Fruit fly (Drosophila melanogaster) whole organism, embryonic: ENCODE measurements around the gene CG10576.

Experiments used
- Ada2b ChIP-seq: fragments of 200-800 bp; sonication (Bioruptor generic); IDR thresholded peaks from 2 replicates; pipeline ENCODE4 v1.3.6; 2022; ENCODE audit warnings: missing biosample characterization, missing genetic modification characterization
- Atf-2 ChIP-seq: fragments of 200-800 bp; sonication (Bioruptor generic); optimal IDR thresholded peaks from 2 replicates; lab custom pipeline; 2016; ENCODE audit warnings: missing biosample characterization, missing genetic modification characterization
- CG10462 ChIP-seq: fragments of 200-800 bp; sonication (Bioruptor generic); optimal IDR thresholded peaks from 2 replicates; lab custom pipeline; 2016; ENCODE audit warnings: missing biosample characterization, missing genetic modification characterization
- CG10979 ChIP-seq: fragments of 200-800 bp; sonication (Bioruptor generic); optimal IDR thresholded peaks from 2 replicates; lab custom pipeline; 2018; ENCODE audit warnings: missing biosample characterization, mild to moderate bottlenecking, missing genetic modification characterization, moderate library complexity
- CG11247 ChIP-seq: fragments of 200-800 bp; sonication (Bioruptor generic); IDR thresholded peaks from 2 replicates; pipeline ENCODE4 v1.3.6; 2022; ENCODE audit warnings: missing biosample characterization, missing genetic modification characterization
- CG11504 ChIP-seq: fragments of 200-800 bp; sonication (Bioruptor generic); optimal IDR thresholded peaks from 3 replicates; lab custom pipeline; 2019; ENCODE audit warnings: missing biosample characterization, mild to moderate bottlenecking, missing genetic modification characterization, moderate library complexity
- CG12299 ChIP-seq: fragments of 200-800 bp; sonication (Bioruptor generic); optimal IDR thresholded peaks from 2 replicates; lab custom pipeline; 2018; ENCODE audit warnings: missing biosample characterization, mild to moderate bottlenecking, missing genetic modification characterization
- CG13287 ChIP-seq: fragments of 200-800 bp; sonication (Bioruptor generic); IDR thresholded peaks from 2 replicates; pipeline ENCODE4 v1.3.6; 2022; ENCODE audit warnings: missing biosample characterization, missing genetic modification characterization; ENCODE audit not compliant: partially characterized antibody
- CG14014 ChIP-seq: fragments of 200-800 bp; sonication (Bioruptor generic); IDR thresholded peaks from 2 replicates; pipeline ENCODE4 v1.3.6; 2022; ENCODE audit warnings: missing biosample characterization, missing genetic modification characterization
- CG14050 ChIP-seq: fragments of 200-800 bp; sonication (Bioruptor generic); IDR thresholded peaks from 3 replicates; pipeline ENCODE4 v1.3.6; 2022; ENCODE audit warnings: missing biosample characterization, missing genetic modification characterization
- CG1602 ChIP-seq: fragments of 200-800 bp; sonication (Bioruptor generic); optimal IDR thresholded peaks from 3 replicates; lab custom pipeline; 2016; ENCODE audit warnings: missing biosample characterization, missing genetic modification characterization
- CG1603 ChIP-seq: fragments of 200-800 bp; sonication (Bioruptor generic); optimal IDR thresholded peaks from 2 replicates; lab custom pipeline; 2019; ENCODE audit warnings: missing biosample characterization, mild to moderate bottlenecking, missing genetic modification characterization, moderate library complexity
- CG17361 ChIP-seq: fragments of 200-800 bp; sonication (Bioruptor generic); IDR thresholded peaks from 3 replicates; pipeline ENCODE4 v1.3.6; 2022; ENCODE audit warnings: missing biosample characterization, missing genetic modification characterization
- CG17829 ChIP-seq: fragments of 200-800 bp; optimal IDR thresholded peaks from 2 replicates; lab custom pipeline; 2019; ENCODE audit warnings: missing biosample characterization, mild to moderate bottlenecking, missing genetic modification characterization, moderate library complexity
- CG18011 ChIP-seq: fragments of 200-800 bp; sonication (Bioruptor generic); optimal IDR thresholded peaks from 2 replicates; lab custom pipeline; 2017; ENCODE audit warnings: missing biosample characterization, missing genetic modification characterization, mild to moderate bottlenecking, moderate library complexity, missing genotype
- CG3847 ChIP-seq: fragments of 200-800 bp; sonication (Bioruptor generic); IDR thresholded peaks from 2 replicates; pipeline ENCODE4 v1.3.6; 2022; ENCODE audit warnings: missing biosample characterization, missing genetic modification characterization
- CG43689 ChIP-seq: fragments of 200-800 bp; sonication (Bioruptor generic); IDR thresholded peaks from 2 replicates; pipeline ENCODE4 v1.3.6; 2022; ENCODE audit warnings: missing biosample characterization, missing genetic modification characterization
- CG4404 ChIP-seq: fragments of 200-800 bp; sonication (Bioruptor generic); IDR thresholded peaks from 2 replicates; pipeline ENCODE4 v1.3.6; 2022; ENCODE audit warnings: missing biosample characterization, missing genetic modification characterization
- CG4730 ChIP-seq: fragments of 200-800 bp; sonication (Bioruptor generic); IDR thresholded peaks from 2 replicates; pipeline ENCODE4 v1.3.6; 2022; ENCODE audit warnings: missing biosample characterization, missing genetic modification characterization
- CG4854 ChIP-seq: fragments of 200-800 bp; sonication (Bioruptor generic); optimal IDR thresholded peaks from 2 replicates; lab custom pipeline; 2016; ENCODE audit warnings: missing biosample characterization, missing genetic modification characterization, inconsistent platforms
- CG8089 ChIP-seq: fragments of 200-800 bp; sonication (Bioruptor generic); optimal IDR thresholded peaks from 3 replicates; lab custom pipeline; 2016; ENCODE audit warnings: missing biosample characterization, missing genetic modification characterization
- CG9932 ChIP-seq: fragments of 200-800 bp; sonication (Bioruptor generic); IDR thresholded peaks from 2 replicates; pipeline ENCODE4 v1.3.6; 2022; ENCODE audit warnings: missing biosample characterization, missing genetic modification characterization
- CkIIα-i1 ChIP-seq: fragments of 200-800 bp; sonication (Bioruptor generic); IDR thresholded peaks from 2 replicates; pipeline ENCODE4 v1.3.6; 2022; ENCODE audit warnings: missing biosample characterization, missing genetic modification characterization
- Dip3 ChIP-seq: fragments of 200-800 bp; sonication (Bioruptor generic); optimal IDR thresholded peaks from 3 replicates; lab custom pipeline; 2016; ENCODE audit warnings: missing biosample characterization, missing genetic modification characterization
- Doc2 ChIP-seq: fragments of 200-800 bp; sonication (Bioruptor generic); IDR thresholded peaks from 2 replicates; pipeline ENCODE4 v1.3.6; 2022; ENCODE audit warnings: missing biosample characterization, missing genetic modification characterization
- Dp ChIP-seq: fragments of 200-800 bp; sonication (Bioruptor generic); optimal IDR thresholded peaks from 2 replicates; lab custom pipeline; 2018; ENCODE audit warnings: missing biosample characterization, mild to moderate bottlenecking, missing genetic modification characterization, moderate library complexity
- Hand ChIP-seq: fragments of 200-800 bp; sonication (Bioruptor generic); optimal IDR thresholded peaks from 2 replicates; lab custom pipeline; 2017; ENCODE audit warnings: mild to moderate bottlenecking, missing biosample characterization, missing genetic modification reagents, missing genetic modification characterization
- Hr39 ChIP-seq: fragments of >200 bp; optimal IDR thresholded peaks from 2 replicates; lab custom pipeline; 2017
- Pdp1 ChIP-seq, 2 experiments: fragments of 200-800 bp; sonication (Bioruptor generic); optimal IDR thresholded peaks; 3 replicates each; lab custom pipeline; 2016; ENCODE audit warnings: missing biosample characterization in 2 of 2, missing genetic modification characterization in 2 of 2, mild to moderate bottlenecking in 1 of 2, moderate library complexity in 1 of 2
- Side ChIP-seq: fragments of 200-800 bp; sonication (Bioruptor generic); optimal IDR thresholded peaks from 2 replicates; lab custom pipeline; 2016; ENCODE audit warnings: missing biosample characterization, missing genetic modification characterization
- Spps ChIP-seq: fragments of 200-800 bp; sonication (Bioruptor generic); optimal IDR thresholded peaks from 2 replicates; lab custom pipeline; 2018; ENCODE audit warnings: missing biosample characterization, mild to moderate bottlenecking, missing genetic modification characterization
- Sry-β ChIP-seq: fragments of 200-800 bp; sonication (Bioruptor generic); optimal IDR thresholded peaks from 2 replicates; lab custom pipeline; 2018; ENCODE audit warnings: missing biosample characterization, mild to moderate bottlenecking, missing genetic modification characterization, moderate library complexity
- Stat92E ChIP-seq, 3 experiments: fragments of >200 bp in 2 of 3; fragments of 200-800 bp in 1 of 3; sonication (Bioruptor generic) in 1 of 3; optimal IDR thresholded peaks; 2 replicates each; lab custom pipeline; 2017 to 2019; ENCODE audit warnings: missing biosample characterization in 3 of 3, missing genetic modification characterization in 3 of 3, mild to moderate bottlenecking in 1 of 3, moderate library complexity in 1 of 3
- Trl ChIP-seq, 3 experiments: fragments of >200 bp in 2 of 3; fragments of 200-800 bp in 1 of 3; sonication (Bioruptor generic) in 1 of 3; optimal IDR thresholded peaks; 2 replicates in 1 of 3; 3 replicates in 2 of 3; lab custom pipeline; 2016 to 2017; ENCODE audit warnings: missing biosample characterization in 1 of 3, missing genetic modification characterization in 1 of 3
- Xrp1 ChIP-seq: fragments of 200-800 bp; sonication (Bioruptor generic); IDR thresholded peaks from 2 replicates; pipeline ENCODE4 v1.3.6; 2022; ENCODE audit warnings: missing biosample characterization, missing genetic modification characterization
- abd-A ChIP-seq: fragments of 200-800 bp; sonication (Bioruptor generic); optimal IDR thresholded peaks from 3 replicates; lab custom pipeline; 2019; ENCODE audit warnings: missing biosample characterization, mild to moderate bottlenecking, missing genetic modification characterization, moderate library complexity
- bowl ChIP-seq: fragments of 200-800 bp; sonication (Bioruptor generic); IDR thresholded peaks from 2 replicates; pipeline ENCODE4 v1.3.6; 2022; ENCODE audit warnings: missing biosample characterization, missing genetic modification characterization
- bsh ChIP-seq, 2 experiments: fragments of 200-800 bp; sonication (Bioruptor generic); optimal IDR thresholded peaks; 2 replicates each; lab custom pipeline; 2017 to 2018; ENCODE audit warnings: mild to moderate bottlenecking in 2 of 2, missing biosample characterization in 2 of 2, missing genetic modification characterization in 2 of 2, moderate library complexity in 1 of 2
- cg ChIP-seq: fragments of 200-800 bp; sonication (Bioruptor generic); optimal IDR thresholded peaks from 3 replicates; lab custom pipeline; 2019; ENCODE audit warnings: missing biosample characterization, mild to moderate bottlenecking, missing genetic modification characterization, moderate library complexity
- croc ChIP-seq: fragments of 200-800 bp; sonication (Bioruptor generic); conservative IDR thresholded peaks from 3 replicates; pipeline ENCODE4 v1.3.6; 2022; ENCODE audit warnings: missing biosample characterization, missing genetic modification characterization
- dysf ChIP-seq: fragments of 200-800 bp; sonication (Bioruptor generic); IDR thresholded peaks from 3 replicates; pipeline ENCODE4 v1.3.6; 2022; ENCODE audit warnings: missing biosample characterization, missing genetic modification characterization
- gem ChIP-seq: fragments of 200-800 bp; sonication (Bioruptor generic); optimal IDR thresholded peaks from 2 replicates; lab custom pipeline; 2019; ENCODE audit warnings: missing biosample characterization, mild to moderate bottlenecking, missing genetic modification characterization, moderate library complexity
- mld ChIP-seq: fragments of 200-800 bp; sonication (Bioruptor generic); IDR thresholded peaks from 3 replicates; pipeline ENCODE4 v1.3.6; 2022; ENCODE audit warnings: missing biosample characterization, missing genetic modification characterization; ENCODE audit not compliant: partially characterized antibody
- nmo ChIP-seq: fragments of 200-800 bp; sonication (Bioruptor generic); optimal IDR thresholded peaks from 2 replicates; lab custom pipeline; 2018; ENCODE audit warnings: missing biosample characterization, mild to moderate bottlenecking, missing genetic modification characterization, moderate library complexity
- prd ChIP-seq, 3 experiments: fragments of >200 bp in 2 of 3; fragments of 200-800 bp in 1 of 3; sonication (Bioruptor generic) in 1 of 3; optimal IDR thresholded peaks in 2 of 3; IDR thresholded peaks in 1 of 3; 2 replicates in 2 of 3; 3 replicates in 1 of 3; pipeline versions ENCODE4 v1.3.6 to Lab custom; 2017 to 2022; ENCODE audit warnings: missing biosample characterization in 1 of 3, missing genetic modification characterization in 1 of 3
- sens ChIP-seq: fragments of 200-800 bp; sonication (Bioruptor generic); peaks from one replicate; lab custom pipeline; 2016; ENCODE audit warnings: missing biosample characterization, missing genetic modification characterization
- sob ChIP-seq: fragments of 200-800 bp; sonication (Bioruptor generic); IDR thresholded peaks from 2 replicates; pipeline ENCODE4 v1.3.6; 2022; ENCODE audit warnings: missing biosample characterization, missing genetic modification characterization
- sr ChIP-seq: fragments of 200-800 bp; sonication (Bioruptor generic); IDR thresholded peaks from 3 replicates; pipeline ENCODE4 v1.3.6; 2022; ENCODE audit warnings: missing biosample characterization, missing genetic modification characterization
- ssp ChIP-seq: fragments of 200-800 bp; sonication (Bioruptor generic); IDR thresholded peaks from 2 replicates; pipeline ENCODE4 v1.3.6; 2022; ENCODE audit warnings: missing biosample characterization, missing genetic modification characterization
- tio ChIP-seq: fragments of 200-800 bp; sonication (Bioruptor generic); optimal IDR thresholded peaks from 2 replicates; lab custom pipeline; 2017; ENCODE audit warnings: missing biosample characterization, missing genetic modification characterization, inconsistent platforms
- wor ChIP-seq: fragments of 200-800 bp; sonication (Bioruptor generic); IDR thresholded peaks from 2 replicates; pipeline ENCODE4 v1.3.6; 2022; ENCODE audit warnings: missing biosample characterization, missing genetic modification characterization

The CG10576 gene

DNA sequence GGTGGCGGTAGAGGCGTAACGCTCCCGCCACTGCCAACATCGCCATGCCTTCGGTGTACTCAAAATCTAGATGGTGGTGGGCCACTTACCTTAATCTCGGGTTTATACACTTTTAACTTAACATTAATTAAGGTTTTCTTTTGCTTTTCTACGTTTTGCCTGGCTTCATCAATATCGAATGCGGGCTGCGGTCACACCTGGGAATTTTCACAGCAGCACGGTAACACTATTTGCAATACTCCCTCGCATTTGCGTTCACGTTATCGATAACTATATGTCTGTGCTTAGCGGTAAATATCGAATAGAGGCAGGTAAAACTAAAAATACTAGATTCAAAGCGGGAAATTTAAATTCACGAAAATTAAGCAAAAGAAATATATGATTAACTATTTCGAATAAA lies 28.5 kb upstream of the CG10576 start, which contains the start of gene Bre1 (continued):
- peak; percentile 87 for TF ChIP-seq CG13287 (GFP tag; lab: Robert Waterston, UW)
- TF ChIP-seq cg (GFP tag; lab: Kevin White, UChicago), result no peak
- TF ChIP-seq Side (GFP tag; lab: Kevin White, UChicago), result no peak
- no peak for TF ChIP-seq abd-A (tag; lab: Kevin White, UChicago)
- no peak for TF ChIP-seq Hand
- TF ChIP-seq Ada2b, result no peak
- TF ChIP-seq CG1602, result no peak
- TF ChIP-seq croc (GFP tag; lab: Robert Waterston, UW), result no peak
- TF ChIP-seq Spps, result no peak
- peak; percentile 95 for TF ChIP-seq Dp (GFP tag; lab: Kevin White, UChicago)
- TF ChIP-seq CG9932 (GFP tag; lab: Robert Waterston, UW), result no peak
- peak; percentile 75 for TF ChIP-seq CG1603
- peak; percentile 38 for TF ChIP-seq CG17829 (tag; lab: Kevin White, UChicago)
- TF ChIP-seq CG10979 (tag; lab: Kevin White, UChicago), result no peak
- no peak for TF ChIP-seq wor
- TF ChIP-seq CG12299, result no peak
- no peak for TF ChIP-seq CG11504 (tag; lab: Kevin White, UChicago)
- TF ChIP-seq Stat92E (GFP tag; optimal IDR thresholded peaks at IDR 0.05; lab: Kevin White, UChicago), result peak in 1 of 3 experiments; percentile 50
- TF ChIP-seq mld, result no peak
- no peak for TF ChIP-seq CG10462 (GFP tag; lab: Kevin White, UChicago)
- no peak for TF ChIP-seq CG18011 (GFP tag; lab: Kevin White, UChicago)
- TF ChIP-seq sr (GFP tag; lab: Robert Waterston, UW), result no peak
- no peak for TF ChIP-seq Xrp1
- no peak for TF ChIP-seq tio
- no peak for TF ChIP-seq prd (optimal IDR thresholded peaks at IDR 0.05; lab: Kevin White, UChicago)
- 0 out of 3 replicates have a peak, but pooled peaks have one; percentile 23 for TF ChIP-seq prd (GFP tag; IDR thresholded peaks at IDR 0.05; lab: Robert Waterston, UW)
- TF ChIP-seq CkIIα-i1 (GFP tag; lab: Robert Waterston, UW), result no peak
- TF ChIP-seq CG3847, result peak; percentile 44
- TF ChIP-seq Doc2 (GFP tag; lab: Robert Waterston, UW), result no peak
- TF ChIP-seq nmo (GFP tag; lab: Kevin White, UChicago), result peak; percentile 55
- TF ChIP-seq CG14050 (GFP tag; lab: Robert Waterston, UW), result no peak
- no peak for TF ChIP-seq gem (tag; lab: Kevin White, UChicago)
- no peak for TF ChIP-seq bowl (GFP tag; lab: Robert Waterston, UW)
- no peak for TF ChIP-seq CG8089
- TF ChIP-seq Pdp1 (GFP tag; optimal IDR thresholded peaks at IDR 0.05; lab: Kevin White, UChicago), result peak in 1 of 2 experiments; percentile 43
- no peak for TF ChIP-seq CG43689
- TF ChIP-seq bsh (GFP tag; optimal IDR thresholded peaks at IDR 0.05; lab: Kevin White, UChicago), result no peak
- TF ChIP-seq CG17361, result no peak
- no peak for TF ChIP-seq Atf-2 (GFP tag; lab: Kevin White, UChicago)
- no peak for TF ChIP-seq CG4854 (GFP tag; lab: Kevin White, UChicago)
- no peak for TF ChIP-seq CG4404 (GFP tag; lab: Robert Waterston, UW)
- no peak for TF ChIP-seq CG11247 (GFP tag; lab: Robert Waterston, UW)
- TF ChIP-seq ssp (GFP tag; lab: Robert Waterston, UW), result no peak
- TF ChIP-seq CG14014 (GFP tag; lab: Robert Waterston, UW), result no peak
- no peak for TF ChIP-seq CG4730 (GFP tag; lab: Robert Waterston, UW)
- no peak for TF ChIP-seq Trl (optimal IDR thresholded peaks at IDR 0.05; lab: Kevin White, UChicago)
- no peak for TF ChIP-seq Trl (GFP tag; optimal IDR thresholded peaks at IDR 0.05; lab: Kevin White, UChicago)
- TF ChIP-seq sob (GFP tag; lab: Robert Waterston, UW), result no peak
- no peak for TF ChIP-seq dysf (GFP tag; lab: Robert Waterston, UW)
- no peak for TF ChIP-seq Dip3 (GFP tag; lab: Kevin White, UChicago)
- TF ChIP-seq Sry-β, result no peak
- peak; percentile 83 for TF ChIP-seq sens (GFP tag; lab: Kevin White, UChicago)
- TF ChIP-seq Hr39, result no peak
